Fruit fly (Drosophila melanogaster) Kc167 (cell line): ENCODE data around the gene beta-PheRS.

Experiments used
- h ChIP-seq: fragments of >200 bp; optimal IDR thresholded peaks from 3 replicates; lab custom pipeline; 2018; ENCODE audit warnings: missing external identifiers
- psq ChIP-seq: fragments of >200 bp; optimal IDR thresholded peaks from 2 replicates; lab custom pipeline; 2017; ENCODE audit warnings: missing external identifiers
- ttk ChIP-seq: sonication (Bioruptor generic); optimal IDR thresholded peaks from 2 replicates; lab custom pipeline; 2017; ENCODE audit warnings: missing external identifiers

dm6 chr3R:24270034-24270433 is 17.6 kb upstream of the beta-PheRS start:
- TF ChIP-seq psq (lab: Kevin White, UChicago), result no peak
- TF ChIP-seq h (lab: Kevin White, UChicago), result no peak
- no peak for TF ChIP-seq ttk (lab: Kevin White, UChicago)
